Worm (Caenorhabditis elegans) whole organism, late embryonic: Measurements from ENCODE around the gene T24C2.3.

Experiments used
- C08G9.2 ChIP-seq: sonication (generic microtip); optimal IDR thresholded peaks from 2 replicates; lab custom pipeline; 2016; ENCODE audit warnings: mild to moderate bottlenecking, missing genetic modification characterization, moderate library complexity, missing compliant biosample characterization
- Y22D7AL.16 ChIP-seq: sonication (generic microtip); optimal IDR thresholded peaks from 2 replicates; lab custom pipeline; 2016; ENCODE audit warnings: missing genetic modification characterization, missing compliant biosample characterization
- ama-1 ChIP-seq: fragments of 150-350 bp; optimal IDR thresholded peaks from 2 replicates; lab custom pipeline; 2014
- ceh-30 ChIP-seq: fragments of 150-350 bp; optimal IDR thresholded peaks from 2 replicates; lab custom pipeline; 2014; ENCODE audit warnings: missing biosample characterization, missing genetic modification characterization
- ceh-48 ChIP-seq: sonication (generic microtip); optimal IDR thresholded peaks from 2 replicates; lab custom pipeline; 2016; ENCODE audit warnings: missing genetic modification characterization, inconsistent platforms, missing compliant biosample characterization
- ceh-9 ChIP-seq: sonication (generic microtip); optimal IDR thresholded peaks from 2 replicates; lab custom pipeline; 2016; ENCODE audit warnings: mild to moderate bottlenecking, missing genetic modification characterization, inconsistent platforms, missing compliant biosample characterization
- fkh-6 ChIP-seq: sonication (generic microtip); optimal IDR thresholded peaks from 2 replicates; lab custom pipeline; 2016; ENCODE audit warnings: missing genetic modification characterization, missing compliant biosample characterization
- hlh-6 ChIP-seq: sonication (generic microtip); optimal IDR thresholded peaks from 2 replicates; lab custom pipeline; 2016; ENCODE audit warnings: missing genotype, missing genetic modification characterization, missing compliant biosample characterization
- nfya-1 ChIP-seq: sonication (generic microtip); optimal IDR thresholded peaks from 2 replicates; lab custom pipeline; 2017; ENCODE audit warnings: missing genetic modification characterization, mild to moderate bottlenecking, missing compliant biosample characterization, antibody characterized with exemption, moderate library complexity
- nhr-11 ChIP-seq: fragments of 150-350 bp; optimal IDR thresholded peaks from 2 replicates; lab custom pipeline; 2014; ENCODE audit warnings: missing biosample characterization, missing genetic modification characterization
- pat-9 ChIP-seq: fragments of 200-800 bp; sonication (Bioruptor generic); optimal IDR thresholded peaks from 2 replicates; lab custom pipeline; 2018; ENCODE audit warnings: mild to moderate bottlenecking, missing genetic modification characterization, moderate library complexity, missing compliant biosample characterization
- rnt-1 ChIP-seq: sonication (generic microtip); optimal IDR thresholded peaks from 2 replicates; lab custom pipeline; 2016; ENCODE audit warnings: missing genetic modification characterization, missing compliant biosample characterization
- unc-42 ChIP-seq: sonication (generic microtip); optimal IDR thresholded peaks from 2 replicates; lab custom pipeline; 2016; ENCODE audit warnings: missing genotype, missing genetic modification characterization, missing compliant biosample characterization

DNA sequence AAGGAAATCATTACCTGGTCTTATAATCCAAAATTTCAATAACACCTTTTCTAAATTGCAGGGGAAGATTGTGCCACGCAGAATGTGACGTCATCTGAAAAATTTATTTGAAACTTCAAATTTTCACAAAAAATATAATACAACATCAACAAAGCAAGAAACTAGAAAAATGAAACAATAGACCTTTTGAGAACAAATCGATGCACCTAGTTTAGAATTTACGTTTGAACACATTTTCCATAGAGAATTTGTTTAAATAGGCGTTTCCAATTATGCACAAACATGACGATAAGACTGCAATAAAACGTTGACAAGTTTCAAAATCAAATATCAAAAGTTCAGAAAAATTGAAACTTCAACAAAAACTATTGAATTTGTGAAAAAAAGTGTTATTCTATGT is 30.5 kb upstream of the T24C2.3 start, which contains the start of gene fbxa-141:
- TF ChIP-seq ama-1 (lab: Kevin White, UChicago) (no peak), nfya-1 (tag; lab: Kevin White, UChicago) (no peak), pat-9 (tag; lab: Kevin White, UChicago) (no peak), unc-42 (tag; lab: Kevin White, UChicago) (no peak), rnt-1 (tag; lab: Kevin White, UChicago) (no peak), Y22D7AL.16 (tag; lab: Kevin White, UChicago) (no peak), hlh-6 (no peak), C08G9.2 (tag; lab: Kevin White, UChicago) (no peak), ceh-30 (tag; lab: Kevin White, UChicago) (no peak), fkh-6 (no peak), ceh-9 (no peak), nhr-11 (no peak), ceh-48 (tag; lab: Kevin White, UChicago) (no peak)
